Worm (Caenorhabditis elegans) whole organism, young adult: ENCODE data around the gene F44A2.3.

Experiments
- B0261.1 ChIP-seq: sonication (generic microtip); optimal IDR thresholded peaks from 2 replicates; lab custom pipeline; 2016; ENCODE audit warnings: mild to moderate bottlenecking, missing genetic modification characterization, moderate library complexity, missing compliant biosample characterization
- D2030.7 ChIP-seq: fragments of 200-800 bp; sonication (Bioruptor generic); IDR thresholded peaks from 2 replicates; pipeline ENCODE4 v1.3.6; 2022; ENCODE audit warnings: missing genetic modification reagents, missing genetic modification characterization, missing compliant biosample characterization
- F33H1.4 ChIP-seq: fragments of 200-800 bp; sonication (Bioruptor generic); IDR thresholded peaks from 2 replicates; pipeline ENCODE4 v1.3.6; 2022; ENCODE audit warnings: missing genetic modification reagents, missing genetic modification characterization, missing compliant biosample characterization
- F55B11.4 ChIP-seq: sonication (generic microtip); optimal IDR thresholded peaks from 2 replicates; lab custom pipeline; 2016; ENCODE audit warnings: missing compliant biosample characterization, missing genetic modification characterization, borderline replicate concordance; ENCODE audit not compliant: insufficient read depth
- ZK185.1 ChIP-seq: sonication (generic microtip); optimal IDR thresholded peaks from 2 replicates; lab custom pipeline; 2016; ENCODE audit warnings: mild to moderate bottlenecking, missing genetic modification characterization, missing compliant biosample characterization; ENCODE audit not compliant: poor library complexity, severe bottlenecking
- atf-7 ChIP-seq: sonication (generic microtip); optimal IDR thresholded peaks from 2 replicates; lab custom pipeline; 2017; ENCODE audit warnings: mild to moderate bottlenecking, missing genetic modification characterization, missing compliant biosample characterization
- attf-3 ChIP-seq: fragments of 200-800 bp; sonication (Bioruptor generic); conservative IDR thresholded peaks from 2 replicates; pipeline ENCODE4 v1.3.6; 2022; ENCODE audit warnings: missing genetic modification reagents, missing genetic modification characterization, missing compliant biosample characterization
- attf-5 ChIP-seq: fragments of 200-800 bp; sonication (Bioruptor generic); optimal IDR thresholded peaks from 2 replicates; lab custom pipeline; 2018; ENCODE audit warnings: mild to moderate bottlenecking, missing genetic modification characterization, missing compliant biosample characterization
- ccch-3 ChIP-seq: fragments of 200-800 bp; sonication (Bioruptor generic); optimal IDR thresholded peaks from 2 replicates; lab custom pipeline; 2018; ENCODE audit warnings: mild to moderate bottlenecking, missing genetic modification characterization, missing compliant biosample characterization
- cebp-1 ChIP-seq, 2 experiments: fragments of 200-800 bp in 1 of 2; sonication (Bioruptor generic) in 1 of 2; sonication (generic microtip) in 1 of 2; IDR thresholded peaks in 1 of 2; optimal IDR thresholded peaks in 1 of 2; 2 replicates each; pipeline versions ENCODE4 v1.3.6 to Lab custom; 2017 to 2022; ENCODE audit warnings: missing compliant biosample characterization in 2 of 2, missing genetic modification characterization in 2 of 2, mild to moderate bottlenecking in 1 of 2, missing genetic modification reagents in 1 of 2, moderate library complexity in 1 of 2
- ceh-58 ChIP-seq: fragments of 200-800 bp; sonication (Bioruptor generic); IDR thresholded peaks from 2 replicates; pipeline ENCODE4 v1.3.6; 2022; ENCODE audit warnings: missing genetic modification characterization, missing compliant biosample characterization
- ceh-79 ChIP-seq: sonication (generic microtip); optimal IDR thresholded peaks from 2 replicates; lab custom pipeline; 2017; ENCODE audit warnings: mild to moderate bottlenecking, missing genetic modification characterization, missing compliant biosample characterization
- egl-18 ChIP-seq: fragments of 200-800 bp; sonication (Bioruptor generic); IDR thresholded peaks from 2 replicates; pipeline ENCODE4 v1.3.6; 2022; ENCODE audit warnings: missing genetic modification reagents, missing genetic modification characterization, missing compliant biosample characterization
- egl-44 ChIP-seq: fragments of 200-800 bp; sonication (Bioruptor generic); IDR thresholded peaks from 2 replicates; pipeline ENCODE4 v1.3.6; 2022; ENCODE audit warnings: missing genetic modification reagents, missing genetic modification characterization, missing compliant biosample characterization
- ekl-4 ChIP-seq: fragments of 200-800 bp; sonication (Bioruptor generic); IDR thresholded peaks from 2 replicates; pipeline ENCODE4 v1.3.6; 2022; ENCODE audit warnings: missing genetic modification reagents, missing genetic modification characterization, missing compliant biosample characterization
- fkh-3 ChIP-seq: sonication (generic microtip); optimal IDR thresholded peaks from 2 replicates; lab custom pipeline; 2016; ENCODE audit warnings: mild to moderate bottlenecking, missing genetic modification characterization, missing compliant biosample characterization
- hmg-1.2 ChIP-seq: fragments of 200-800 bp; sonication (Bioruptor generic); IDR thresholded peaks from 2 replicates; pipeline ENCODE4 v1.3.6; 2022; ENCODE audit warnings: missing genetic modification reagents, missing genetic modification characterization, missing compliant biosample characterization
- lin-26 ChIP-seq: fragments of 200-800 bp; sonication (Bioruptor generic); IDR thresholded peaks from 2 replicates; pipeline ENCODE4 v1.3.6; 2022; ENCODE audit warnings: missing genetic modification reagents, missing genetic modification characterization, missing compliant biosample characterization
- lin-35 ChIP-seq, 3 experiments: fragments of 150-350 bp in 2 of 3; sonication (generic microtip) in 1 of 3; optimal IDR thresholded peaks; 2 replicates each; lab custom pipeline; 2014 to 2018; ENCODE audit warnings: missing biosample characterization in 3 of 3, missing genetic modification characterization in 3 of 3, missing genetic modification reagents in 3 of 3
- lin-54 ChIP-seq: fragments of 200-800 bp; sonication (Bioruptor generic); optimal IDR thresholded peaks from 2 replicates; lab custom pipeline; 2018; ENCODE audit warnings: mild to moderate bottlenecking, missing genetic modification characterization, missing compliant biosample characterization
- nhr-27 ChIP-seq: fragments of 200-800 bp; sonication (Bioruptor generic); optimal IDR thresholded peaks from 2 replicates; lab custom pipeline; 2018; ENCODE audit warnings: mild to moderate bottlenecking, missing genetic modification characterization, moderate library complexity, missing compliant biosample characterization
- nhr-80 ChIP-seq: sonication (generic microtip); optimal IDR thresholded peaks from 2 replicates; lab custom pipeline; 2016; ENCODE audit warnings: missing genetic modification characterization, missing compliant biosample characterization
- rpc-1 ChIP-seq, 2 experiments: fragments of 150-350 bp in 1 of 2; sonication (generic microtip) in 1 of 2; optimal IDR thresholded peaks; 2 replicates each; lab custom pipeline; 2014 to 2018; ENCODE audit warnings: missing biosample characterization in 1 of 2, missing genetic modification characterization in 1 of 2, missing genetic modification reagents in 1 of 2, missing genotype in 1 of 2
- snpc-1.1 ChIP-seq: sonication (generic microtip); optimal IDR thresholded peaks from 2 replicates; lab custom pipeline; 2017; ENCODE audit warnings: missing genetic modification characterization, mild to moderate bottlenecking, missing compliant biosample characterization, antibody characterized with exemption, moderate library complexity, missing genotype, missing genetic modification reagents; ENCODE audit not compliant: insufficient read depth
- snpc-3.4 ChIP-seq: sonication (generic microtip); optimal IDR thresholded peaks from 2 replicates; lab custom pipeline; 2017; ENCODE audit warnings: missing genetic modification characterization, mild to moderate bottlenecking, missing compliant biosample characterization, antibody characterized with exemption, moderate library complexity, missing genotype, missing genetic modification reagents
- snpc-4 ChIP-seq, 5 experiments: fragments of 150-350 bp in 1 of 5; sonication (generic microtip) in 4 of 5; optimal IDR thresholded peaks; 2 replicates each; lab custom pipeline; 2014 to 2018; ENCODE audit warnings: missing genetic modification characterization in 5 of 5, missing biosample characterization in 3 of 5, antibody characterized with exemption in 2 of 5, mild to moderate bottlenecking in 2 of 5, missing compliant biosample characterization in 2 of 5, missing genotype in 2 of 5, moderate library complexity in 2 of 5, missing genetic modification reagents in 1 of 5
- sptf-2 ChIP-seq: fragments of 200-800 bp; sonication (Bioruptor generic); optimal IDR thresholded peaks from 2 replicates; lab custom pipeline; 2018; ENCODE audit warnings: mild to moderate bottlenecking, missing genetic modification characterization, missing compliant biosample characterization
- tbp1 ChIP-seq: fragments of 200-800 bp; sonication (Bioruptor generic); optimal IDR thresholded peaks from 2 replicates; lab custom pipeline; 2018; ENCODE audit warnings: mild to moderate bottlenecking, missing genetic modification characterization, missing compliant biosample characterization
- unc-62 ChIP-seq: fragments of 150-350 bp; optimal IDR thresholded peaks from 2 replicates; lab custom pipeline; 2014; ENCODE audit warnings: missing biosample characterization, missing genetic modification reagents, missing genetic modification characterization
- zfh-2 ChIP-seq: fragments of 200-800 bp; sonication (Bioruptor generic); conservative IDR thresholded peaks from 2 replicates; pipeline ENCODE4 v1.3.6; 2022; ENCODE audit warnings: missing genetic modification reagents, missing genetic modification characterization, missing compliant biosample characterization
- ztf-18 ChIP-seq: sonication (generic microtip); optimal IDR thresholded peaks from 2 replicates; lab custom pipeline; 2016; ENCODE audit warnings: missing genotype, mild to moderate bottlenecking, missing genetic modification characterization, missing compliant biosample characterization
- ztf-22 ChIP-seq: fragments of 200-800 bp; sonication (Bioruptor generic); optimal IDR thresholded peaks from 2 replicates; lab custom pipeline; 2018; ENCODE audit warnings: mild to moderate bottlenecking, missing genetic modification characterization, moderate library complexity, missing compliant biosample characterization

Gene F44A2.3

ce11 chrV:9329245-9329979 is 24.2 kb downstream of the F44A2.3 start:
- TF ChIP-seq hmg-1.2 (GFP tag; lab: Robert Waterston, UW) (0 out of 2 replicates have a peak, but pooled peaks have one; percentile 4), cebp-1 (GFP tag; IDR thresholded peaks at IDR 0.05; lab: Robert Waterston, UW) (no peak), cebp-1 (tag; optimal IDR thresholded peaks at IDR 0.05; lab: Kevin White, UChicago) (peak; percentile 42), ztf-22 (GFP tag; lab: Kevin White, UChicago) (no peak), ekl-4 (GFP tag; lab: Robert Waterston, UW) (no peak), zfh-2 (GFP tag; lab: Robert Waterston, UW) (no peak), egl-18 (GFP tag; lab: Robert Waterston, UW) (no peak), B0261.1 (no peak)

DNA sequence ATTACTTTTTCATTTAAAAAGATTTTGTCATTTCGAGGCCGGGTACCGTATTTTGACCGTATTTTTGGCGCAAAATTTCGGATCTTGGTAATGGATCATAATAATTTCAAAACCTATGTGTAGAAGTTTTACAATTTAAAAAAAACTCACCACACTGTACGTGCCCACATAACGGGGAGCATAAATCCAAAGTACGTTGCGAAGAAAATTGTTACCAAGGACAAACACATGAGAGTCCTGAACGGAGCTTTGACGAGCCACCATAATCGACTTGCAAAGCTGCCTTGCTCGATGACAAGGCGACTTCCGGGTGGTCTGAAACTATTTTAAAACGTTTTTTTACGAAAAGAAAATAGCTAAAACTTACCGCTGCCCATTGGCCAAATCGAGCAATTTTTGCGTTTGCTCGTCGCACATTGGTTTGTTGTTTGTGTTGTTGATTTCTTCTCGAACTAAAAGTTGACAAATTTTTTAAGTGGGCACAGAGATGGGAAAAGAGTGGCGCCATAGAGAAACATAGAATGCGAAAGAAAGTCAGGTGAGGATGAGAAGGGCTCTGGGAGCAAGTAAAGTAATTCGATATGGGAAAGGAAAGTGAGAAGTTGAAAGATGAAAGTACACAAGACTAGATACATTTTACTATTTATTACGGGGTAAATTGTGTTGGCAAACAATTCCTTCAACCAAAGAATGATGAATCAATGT is 27.5 kb downstream of the F44A2.3 start:
- no peak for TF ChIP-seq sptf-2 (GFP tag; lab: Kevin White, UChicago)
- TF ChIP-seq ceh-79 (tag; lab: Kevin White, UChicago): no peak
- TF ChIP-seq ceh-58 (GFP tag; lab: Robert Waterston, UW): no peak
- no peak for TF ChIP-seq F55B11.4
- TF ChIP-seq lin-35 (GFP tag; optimal IDR thresholded peaks at IDR 0.05; lab: Kevin White, UChicago): no peak
- no peak for TF ChIP-seq nhr-27 (tag; lab: Kevin White, UChicago)
- no peak for TF ChIP-seq fkh-3
- TF ChIP-seq snpc-1.1 (tag; lab: Kevin White, UChicago): no peak
- no peak for TF ChIP-seq ZK185.1 (tag; lab: Kevin White, UChicago)
- no peak for TF ChIP-seq F33H1.4 (GFP tag; lab: Robert Waterston, UW)
- TF ChIP-seq lin-54: no peak
- TF ChIP-seq ccch-3 (GFP tag; lab: Kevin White, UChicago): no peak
- no peak for TF ChIP-seq tbp1 (GFP tag; lab: Kevin White, UChicago)
- no peak for TF ChIP-seq rpc-1 (optimal IDR thresholded peaks at IDR 0.05; lab: Kevin White, UChicago)
- TF ChIP-seq rpc-1 (tag; optimal IDR thresholded peaks at IDR 0.05; lab: Kevin White, UChicago): no peak
- no peak for TF ChIP-seq attf-5 (GFP tag; lab: Kevin White, UChicago)
- TF ChIP-seq, all 124 proteins: peak for 0

- TF ChIP-seq ztf-18 (no peak), cebp-1 (GFP tag; IDR thresholded peaks at IDR 0.05; lab: Robert Waterston, UW) (peak; percentile 96), cebp-1 (tag; optimal IDR thresholded peaks at IDR 0.05; lab: Kevin White, UChicago) (peak; percentile 97), lin-26 (GFP tag; lab: Robert Waterston, UW) (0 out of 2 replicates have a peak, but pooled peaks have one; percentile 15), D2030.7 (no peak)
Observed at ce11 chrV:9333316-9334048, 28.3 kb downstream of the F44A2.3 start, which contains the start of gene acl-14. Gene acl-14 (minus strand): TSS chrV:9333631.

ce11 chrV:9334216-9334615 is 29.0 kb downstream of the F44A2.3 start, which contains the start of gene ucp-4:
Gene ucp-4 (plus strand): TSS chrV:9334298.
- TF ChIP-seq nhr-80 (tag; lab: Kevin White, UChicago): peak; percentile 72
- TF ChIP-seq snpc-4 (GFP tag; optimal IDR thresholded peaks at IDR 0.05; lab: Kevin White, UChicago): no peak
- TF ChIP-seq snpc-4 (tag; optimal IDR thresholded peaks at IDR 0.05; lab: Kevin White, UChicago): peak in 1 of 4 experiments; percentile 33
- peak; percentile 4 for TF ChIP-seq atf-7 (tag; lab: Kevin White, UChicago)
- TF ChIP-seq snpc-3.4: no peak
- peak; percentile 30; the same call in 1 of the 2 replicates for TF ChIP-seq egl-44
- TF ChIP-seq unc-62 (GFP tag; lab: Kevin White, UChicago): peak; percentile 75
- TF ChIP-seq attf-3 (GFP tag; lab: Robert Waterston, UW): peak; percentile 76
- no peak for TF ChIP-seq snpc-1.1 (tag; lab: Kevin White, UChicago)
- TF ChIP-seq, all 124 proteins: peak for 6
